Worm (Caenorhabditis elegans) whole organism, L4 larva: ENCODE measurements around the gene Y116A8C.467.
A peak's percentile ranks its signal among the peaks of the same experiment; 100 is the strongest.

ENCODE experiments used
- F26F4.8 ChIP-seq: fragments of 200-800 bp; sonication (Bioruptor generic); conservative IDR thresholded peaks from 2 replicates; pipeline ENCODE4 v1.3.6; 2022; ENCODE audit warnings: missing genetic modification characterization, missing compliant biosample characterization
- F44E2.7 ChIP-seq: fragments of 200-800 bp; sonication (Bioruptor generic); IDR thresholded peaks from 2 replicates; pipeline ENCODE4 v2.1.2; 2022; ENCODE audit warnings: missing genetic modification characterization, missing compliant biosample characterization
- T20F7.1 ChIP-seq: fragments of 200-800 bp; sonication (Bioruptor generic); optimal IDR thresholded peaks from 2 replicates; lab custom pipeline; 2018; ENCODE audit warnings: mild to moderate bottlenecking, missing genetic modification characterization, missing compliant biosample characterization
- Y105C5A.15 ChIP-seq: fragments of 200-800 bp; sonication (Bioruptor generic); IDR thresholded peaks from 2 replicates; pipeline ENCODE4 v1.3.6; 2022; ENCODE audit warnings: missing genetic modification characterization, missing compliant biosample characterization
- ZK337.2 ChIP-seq: fragments of 200-800 bp; sonication (Bioruptor generic); IDR thresholded peaks from 2 replicates; pipeline ENCODE4 v1.3.6; 2022; ENCODE audit warnings: missing genetic modification reagents, missing genetic modification characterization, missing compliant biosample characterization
- ceh-28 ChIP-seq: fragments of 150-350 bp; optimal IDR thresholded peaks from 2 replicates; lab custom pipeline; 2014; ENCODE audit warnings: missing biosample characterization, missing genetic modification reagents, missing genetic modification characterization
- ceh-44 ChIP-seq: fragments of 200-800 bp; sonication (Bioruptor generic); IDR thresholded peaks from 2 replicates; pipeline ENCODE4 v1.3.6; 2022; ENCODE audit warnings: missing genetic modification reagents, missing genetic modification characterization, missing compliant biosample characterization
- dmd-6 ChIP-seq: fragments of 200-800 bp; sonication (Bioruptor generic); IDR thresholded peaks from 2 replicates; pipeline ENCODE4 v1.3.6; 2022; ENCODE audit warnings: missing genetic modification reagents, missing genetic modification characterization, missing compliant biosample characterization
- hlh-30 ChIP-seq: sonication (generic microtip); optimal IDR thresholded peaks from 2 replicates; lab custom pipeline; 2017; ENCODE audit warnings: antibody characterized with exemption, mild to moderate bottlenecking, missing genetic modification characterization, missing compliant biosample characterization; ENCODE audit not compliant: insufficient read depth
- lim-7 ChIP-seq: fragments of 200-800 bp; sonication (Bioruptor generic); IDR thresholded peaks from 2 replicates; pipeline ENCODE4 v1.3.6; 2022; ENCODE audit warnings: missing genetic modification characterization, missing compliant biosample characterization
- madf-5 ChIP-seq, 2 experiments: fragments of 200-800 bp; sonication (Bioruptor generic); IDR thresholded peaks; 2 replicates each; pipeline ENCODE4 v1.3.6; 2022; ENCODE audit warnings: missing compliant biosample characterization in 2 of 2, missing genetic modification characterization in 2 of 2
- mxl-3 ChIP-seq: fragments of 200-800 bp; sonication (Bioruptor generic); optimal IDR thresholded peaks from 2 replicates; lab custom pipeline; 2018; ENCODE audit warnings: mild to moderate bottlenecking, missing genetic modification characterization, missing compliant biosample characterization
- nhr-10 ChIP-seq: fragments of 150-350 bp; optimal IDR thresholded peaks from 2 replicates; lab custom pipeline; 2014; ENCODE audit warnings: missing biosample characterization, missing genetic modification characterization
- nhr-111 ChIP-seq: fragments of 200-800 bp; sonication (Bioruptor generic); optimal IDR thresholded peaks from 2 replicates; lab custom pipeline; 2018; ENCODE audit warnings: mild to moderate bottlenecking, missing genetic modification characterization, missing compliant biosample characterization
- nhr-42 ChIP-seq: fragments of 200-800 bp; sonication (Bioruptor generic); IDR thresholded peaks from 2 replicates; pipeline ENCODE4 v1.3.6; 2022; ENCODE audit warnings: missing genetic modification characterization, missing compliant biosample characterization
- nhr-76 ChIP-seq: fragments of 150-350 bp; optimal IDR thresholded peaks from 2 replicates; lab custom pipeline; 2014; ENCODE audit warnings: missing biosample characterization, missing genetic modification characterization
- set-16 ChIP-seq: fragments of 200-800 bp; sonication (Bioruptor generic); IDR thresholded peaks from 2 replicates; pipeline ENCODE4 v1.3.6; 2022; ENCODE audit warnings: missing genetic modification reagents, missing genetic modification characterization, missing compliant biosample characterization
- snpc-1.2 ChIP-seq: fragments of 200-800 bp; sonication (Bioruptor generic); IDR thresholded peaks from 2 replicates; pipeline ENCODE4 v1.3.6; 2022; ENCODE audit warnings: missing genetic modification reagents, missing genetic modification characterization, missing compliant biosample characterization
- snpc-4 ChIP-seq: fragments of 150-350 bp; optimal IDR thresholded peaks from 2 replicates; lab custom pipeline; 2014; ENCODE audit warnings: missing biosample characterization, missing genetic modification characterization
- spr-1 ChIP-seq: sonication (generic microtip); optimal IDR thresholded peaks from 2 replicates; lab custom pipeline; 2016; ENCODE audit warnings: mild to moderate bottlenecking, missing genetic modification characterization, missing compliant biosample characterization

Gene Y116A8C.467

ce11 chrIV:17030494-17030893 lies 33.1 kb downstream of the Y116A8C.467 start, which contains the start of gene nhr-229:
Gene nhr-229, minus strand, starts transcription at chrIV:17030594.
- no peak for TF ChIP-seq T20F7.1 (GFP tag; lab: Kevin White, UChicago)
- no peak for TF ChIP-seq nhr-76 (tag; lab: Kevin White, UChicago)
- TF ChIP-seq spr-1 (tag; lab: Kevin White, UChicago): no peak

- no peak for TF ChIP-seq nhr-10 (tag; lab: Kevin White, UChicago)
- no peak for TF ChIP-seq hlh-30
- TF ChIP-seq dmd-6 (GFP tag; lab: Robert Waterston, UW): no peak
- TF ChIP-seq snpc-1.2 (GFP tag; lab: Robert Waterston, UW): peak; percentile 72
- TF ChIP-seq nhr-42 (GFP tag; lab: Robert Waterston, UW): no peak
Measured at ce11 chrIV:17026568-17026967, 37.0 kb downstream of the Y116A8C.467 start.

ce11 chrIV:17025017-17025416 lies 38.6 kb downstream of the Y116A8C.467 start, which contains the start of gene dct-13:
Gene dct-13, minus strand, starts transcription at chrIV:17025117.
- no peak for TF ChIP-seq ceh-44 (GFP tag; lab: Robert Waterston, UW)

ce11 chrIV:17021042-17021441 lies 42.6 kb downstream of the Y116A8C.467 start:
- TF ChIP-seq F26F4.8 (GFP tag; lab: Robert Waterston, UW): no peak
- no peak for TF ChIP-seq nhr-111 (GFP tag; lab: Kevin White, UChicago)
- no peak for TF ChIP-seq dmd-6 (GFP tag; lab: Robert Waterston, UW)
- no peak for TF ChIP-seq F44E2.7 (GFP tag; lab: Robert Waterston, UW)
- peak; percentile 75 for TF ChIP-seq snpc-1.2 (GFP tag; lab: Robert Waterston, UW)
- no peak for TF ChIP-seq lim-7
- TF ChIP-seq ZK337.2: no peak
- TF ChIP-seq mxl-3 (GFP tag; lab: Kevin White, UChicago): no peak

- TF ChIP-seq set-16 (GFP tag; lab: Robert Waterston, UW): peak; percentile 71
- TF ChIP-seq madf-5 (GFP tag; IDR thresholded peaks at IDR 0.05; lab: Robert Waterston, UW): no peak
- no peak for TF ChIP-seq Y105C5A.15 (GFP tag; lab: Robert Waterston, UW)
- no peak for TF ChIP-seq ceh-28 (tag; lab: Kevin White, UChicago)
- no peak for TF ChIP-seq snpc-4 (tag; lab: Kevin White, UChicago)
Measured at ce11 chrIV:17010274-17010673, 53.3 kb downstream of the Y116A8C.467 start.
